Fruit fly (Drosophila melanogaster) whole organism, embryonic: Measurements from ENCODE around the gene spn-B.

Source experiments
- BtbVII ChIP-seq: fragments of 200-800 bp; sonication (Bioruptor generic); optimal IDR thresholded peaks from 3 replicates; lab custom pipeline; 2017; ENCODE audit warnings: missing biosample characterization, mild to moderate bottlenecking, missing genetic modification characterization
- CG11247 ChIP-seq: fragments of 200-800 bp; sonication (Bioruptor generic); IDR thresholded peaks from 2 replicates; pipeline ENCODE4 v1.3.6; 2022; ENCODE audit warnings: missing biosample characterization, missing genetic modification characterization
- CG1647 ChIP-seq: fragments of 200-800 bp; sonication (Bioruptor generic); optimal IDR thresholded peaks from 3 replicates; lab custom pipeline; 2016; ENCODE audit warnings: missing biosample characterization, missing genetic modification characterization
- CG17829 ChIP-seq: fragments of 200-800 bp; optimal IDR thresholded peaks from 2 replicates; lab custom pipeline; 2019; ENCODE audit warnings: missing biosample characterization, mild to moderate bottlenecking, missing genetic modification characterization, moderate library complexity
- CG1832 ChIP-seq: fragments of 200-800 bp; sonication (Bioruptor generic); optimal IDR thresholded peaks from 2 replicates; lab custom pipeline; 2017; ENCODE audit warnings: missing biosample characterization, mild to moderate bottlenecking, missing genetic modification characterization, inconsistent platforms
- CG18599 ChIP-seq: fragments of 200-800 bp; sonication (Bioruptor generic); optimal IDR thresholded peaks from 3 replicates; lab custom pipeline; 2017; ENCODE audit warnings: missing biosample characterization, missing genetic modification characterization, mild to moderate bottlenecking, moderate library complexity, missing genetic modification reagents
- CG32767 ChIP-seq: fragments of 200-800 bp; sonication (Bioruptor generic); IDR thresholded peaks from 2 replicates; pipeline ENCODE4 v1.3.6; 2022; ENCODE audit warnings: missing biosample characterization, missing genetic modification characterization
- CG4328 ChIP-seq: fragments of 200-800 bp; sonication (Bioruptor generic); optimal IDR thresholded peaks from 3 replicates; lab custom pipeline; 2017; ENCODE audit warnings: missing biosample characterization, missing genetic modification reagents, missing genetic modification characterization
- CG7556 ChIP-seq: fragments of 200-800 bp; sonication (Bioruptor generic); optimal IDR thresholded peaks from 2 replicates; lab custom pipeline; 2017; ENCODE audit warnings: missing biosample characterization, mild to moderate bottlenecking, missing genetic modification characterization
- CG7786 ChIP-seq: fragments of 200-800 bp; sonication (Bioruptor generic); optimal IDR thresholded peaks from 2 replicates; lab custom pipeline; 2016; ENCODE audit warnings: missing biosample characterization, missing genetic modification characterization
- CG7987 ChIP-seq: fragments of 200-800 bp; sonication (Bioruptor generic); optimal IDR thresholded peaks from 2 replicates; lab custom pipeline; 2018; ENCODE audit warnings: missing biosample characterization, mild to moderate bottlenecking, missing genetic modification characterization, moderate library complexity
- CG8944 ChIP-seq: fragments of 200-800 bp; sonication (Bioruptor generic); optimal IDR thresholded peaks from 3 replicates; lab custom pipeline; 2016; ENCODE audit warnings: missing biosample characterization, missing genetic modification characterization
- Camta ChIP-seq: fragments of 200-800 bp; sonication (Bioruptor generic); optimal IDR thresholded peaks from 2 replicates; lab custom pipeline; 2016; ENCODE audit warnings: missing biosample characterization, missing genetic modification characterization
- Chrac-16 ChIP-seq: fragments of 200-800 bp; sonication (Bioruptor generic); optimal IDR thresholded peaks from 3 replicates; lab custom pipeline; 2016; ENCODE audit warnings: missing biosample characterization, missing genetic modification characterization
- Gug ChIP-seq: fragments of 200-800 bp; sonication (Bioruptor generic); IDR thresholded peaks from 4 replicates; pipeline ENCODE4 v1.3.6; 2022; ENCODE audit warnings: missing biosample characterization, missing genetic modification characterization
- HLH54F ChIP-seq: fragments of 200-800 bp; sonication (Bioruptor generic); optimal IDR thresholded peaks from 3 replicates; lab custom pipeline; 2016; ENCODE audit warnings: missing biosample characterization, missing genetic modification characterization
- Hr78 ChIP-seq, 2 experiments: fragments of 200-800 bp in 1 of 2; fragments of >200 bp in 1 of 2; sonication (Bioruptor generic) in 1 of 2; optimal IDR thresholded peaks; 2 replicates each; lab custom pipeline; 2017 to 2019; ENCODE audit warnings: missing biosample characterization in 2 of 2, missing genetic modification characterization in 2 of 2, mild to moderate bottlenecking in 1 of 2, moderate library complexity in 1 of 2
- MTF-1 ChIP-seq: fragments of 200-800 bp; sonication (Bioruptor generic); optimal IDR thresholded peaks from 2 replicates; lab custom pipeline; 2018; ENCODE audit warnings: missing biosample characterization, mild to moderate bottlenecking, missing genetic modification characterization, borderline replicate concordance
- Optix ChIP-seq: fragments of 200-800 bp; sonication (Bioruptor generic); IDR thresholded peaks from 3 replicates; pipeline ENCODE4 v1.3.6; 2022; ENCODE audit warnings: missing biosample characterization, missing genetic modification characterization
- Rfx ChIP-seq: fragments of 200-800 bp; sonication (Bioruptor generic); IDR thresholded peaks from 2 replicates; pipeline ENCODE4 v1.3.6; 2022; ENCODE audit warnings: missing biosample characterization, missing genetic modification characterization
- Rx ChIP-seq: fragments of 200-800 bp; sonication (Bioruptor generic); IDR thresholded peaks from 2 replicates; pipeline ENCODE4 v1.3.6; 2022; ENCODE audit warnings: missing biosample characterization, missing genetic modification characterization
- Sin3A ChIP-seq: fragments of >200 bp; optimal IDR thresholded peaks from 2 replicates; lab custom pipeline; 2018
- Six4 ChIP-seq: fragments of 200-800 bp; sonication (Bioruptor generic); optimal IDR thresholded peaks from 2 replicates; lab custom pipeline; 2016; ENCODE audit warnings: missing biosample characterization, missing genetic modification characterization
- aop ChIP-seq: fragments of 200-800 bp; sonication (Bioruptor generic); IDR thresholded peaks from 2 replicates; pipeline ENCODE4 v1.3.6; 2022; ENCODE audit warnings: missing biosample characterization, missing genetic modification characterization
- bcd ChIP-seq: fragments of 200-800 bp; sonication (Bioruptor generic); optimal IDR thresholded peaks from 2 replicates; lab custom pipeline; 2017; ENCODE audit warnings: missing biosample characterization, mild to moderate bottlenecking, missing genetic modification characterization
- cas ChIP-seq: fragments of 200-800 bp; sonication (Bioruptor generic); IDR thresholded peaks from 2 replicates; pipeline ENCODE4 v1.3.6; 2022; ENCODE audit warnings: missing biosample characterization, missing genetic modification characterization
- cato ChIP-seq: fragments of 200-800 bp; sonication (Bioruptor generic); optimal IDR thresholded peaks from 2 replicates; lab custom pipeline; 2016; ENCODE audit warnings: missing biosample characterization, missing genetic modification characterization, borderline replicate concordance
- chif ChIP-seq, 2 experiments: fragments of 200-800 bp; sonication (Bioruptor generic); optimal IDR thresholded peaks; 3 replicates each; lab custom pipeline; 2016; ENCODE audit warnings: missing biosample characterization in 2 of 2, missing genetic modification characterization in 2 of 2
- chm ChIP-seq: fragments of 200-800 bp; sonication (Bioruptor generic); IDR thresholded peaks from 2 replicates; pipeline ENCODE4 v1.3.6; 2022; ENCODE audit warnings: missing biosample characterization, missing genetic modification characterization
- crp ChIP-seq, 2 experiments: fragments of 200-800 bp; sonication (Bioruptor generic); optimal IDR thresholded peaks; 2 replicates in 1 of 2; 3 replicates in 1 of 2; lab custom pipeline; 2017; ENCODE audit warnings: missing biosample characterization in 2 of 2, missing genetic modification characterization in 2 of 2, mild to moderate bottlenecking in 1 of 2, moderate library complexity in 1 of 2
- danr ChIP-seq: fragments of 200-800 bp; sonication (Bioruptor generic); IDR thresholded peaks from 2 replicates; pipeline ENCODE4 v1.3.6; 2022; ENCODE audit warnings: missing biosample characterization, missing genetic modification characterization
- eyg ChIP-seq: fragments of 200-800 bp; sonication (Bioruptor generic); optimal IDR thresholded peaks from 3 replicates; lab custom pipeline; 2016; ENCODE audit warnings: missing biosample characterization, missing genetic modification characterization
- fd64A ChIP-seq: fragments of 200-800 bp; sonication (Bioruptor generic); optimal IDR thresholded peaks from 3 replicates; lab custom pipeline; 2018; ENCODE audit warnings: missing biosample characterization, mild to moderate bottlenecking, missing genetic modification characterization
- hbn ChIP-seq: fragments of 200-800 bp; sonication (Bioruptor generic); IDR thresholded peaks from 2 replicates; pipeline ENCODE4 v1.3.6; 2022; ENCODE audit warnings: missing biosample characterization, missing genetic modification characterization; ENCODE audit not compliant: partially characterized antibody
- knrl ChIP-seq: fragments of 200-800 bp; sonication (Bioruptor generic); IDR thresholded peaks from 3 replicates; pipeline ENCODE4 v1.3.6; 2022; ENCODE audit warnings: missing biosample characterization, missing genetic modification characterization; ENCODE audit not compliant: partially characterized antibody
- lab ChIP-seq: fragments of 200-800 bp; sonication (Bioruptor generic); optimal IDR thresholded peaks from 3 replicates; lab custom pipeline; 2017; ENCODE audit warnings: missing biosample characterization, missing genetic modification characterization, mild to moderate bottlenecking, moderate library complexity, missing genetic modification reagents
- maf-S ChIP-seq: fragments of 200-800 bp; sonication (Bioruptor generic); optimal IDR thresholded peaks from 2 replicates; lab custom pipeline; 2016; ENCODE audit warnings: missing biosample characterization, missing genetic modification characterization
- pfk ChIP-seq: fragments of 200-800 bp; sonication (Bioruptor generic); optimal IDR thresholded peaks from 2 replicates; lab custom pipeline; 2018; ENCODE audit warnings: missing biosample characterization, mild to moderate bottlenecking, missing genetic modification characterization, moderate library complexity
- pita ChIP-seq: fragments of 200-800 bp; sonication (Bioruptor generic); optimal IDR thresholded peaks from 2 replicates; lab custom pipeline; 2017; ENCODE audit warnings: missing biosample characterization, mild to moderate bottlenecking, missing genetic modification characterization
- psq ChIP-seq: fragments of 200-800 bp; sonication (Bioruptor generic); optimal IDR thresholded peaks from 2 replicates; lab custom pipeline; 2017; ENCODE audit warnings: missing biosample characterization, missing genetic modification characterization
- repo ChIP-seq: fragments of 200-800 bp; sonication (Bioruptor generic); optimal IDR thresholded peaks from 2 replicates; lab custom pipeline; 2016; ENCODE audit warnings: missing biosample characterization, missing genetic modification characterization
- sc ChIP-seq, 3 experiments: fragments of >200 bp in 2 of 3; fragments of 200-800 bp in 1 of 3; sonication (Bioruptor generic) in 1 of 3; optimal IDR thresholded peaks; 2 replicates in 2 of 3; 3 replicates in 1 of 3; lab custom pipeline; 2017; ENCODE audit warnings: mild to moderate bottlenecking in 1 of 3, missing biosample characterization in 1 of 3, missing genetic modification characterization in 1 of 3, missing genetic modification reagents in 1 of 3
- sim ChIP-seq: fragments of 200-800 bp; sonication (Bioruptor generic); IDR thresholded peaks from 2 replicates; pipeline ENCODE4 v1.3.6; 2022; ENCODE audit warnings: missing biosample characterization, missing genetic modification characterization
- sima ChIP-seq: fragments of 200-800 bp; sonication (Bioruptor generic); optimal IDR thresholded peaks from 2 replicates; lab custom pipeline; 2016; ENCODE audit warnings: missing biosample characterization, missing genetic modification characterization
- trem ChIP-seq: fragments of 200-800 bp; optimal IDR thresholded peaks from 3 replicates; lab custom pipeline; 2019; ENCODE audit warnings: missing biosample characterization, mild to moderate bottlenecking, missing genetic modification characterization, moderate library complexity
- tup ChIP-seq: fragments of 200-800 bp; sonication (Bioruptor generic); optimal IDR thresholded peaks from 2 replicates; lab custom pipeline; 2016; ENCODE audit warnings: missing biosample characterization, mild to moderate bottlenecking, missing genetic modification characterization, moderate library complexity
- usp ChIP-seq: fragments of >200 bp; optimal IDR thresholded peaks from 2 replicates; lab custom pipeline; 2017; ENCODE audit warnings: missing biosample characterization, missing genetic modification characterization
- vnd ChIP-seq: fragments of 200-800 bp; sonication (Bioruptor generic); IDR thresholded peaks from 3 replicates; pipeline ENCODE4 v1.3.6; 2022; ENCODE audit warnings: missing biosample characterization, missing genetic modification characterization; ENCODE audit not compliant: partially characterized antibody
- wek ChIP-seq: fragments of 200-800 bp; sonication (Bioruptor generic); optimal IDR thresholded peaks from 3 replicates; lab custom pipeline; 2018; ENCODE audit warnings: missing biosample characterization, mild to moderate bottlenecking, missing genetic modification characterization, moderate library complexity

The spn-B gene

DNA sequence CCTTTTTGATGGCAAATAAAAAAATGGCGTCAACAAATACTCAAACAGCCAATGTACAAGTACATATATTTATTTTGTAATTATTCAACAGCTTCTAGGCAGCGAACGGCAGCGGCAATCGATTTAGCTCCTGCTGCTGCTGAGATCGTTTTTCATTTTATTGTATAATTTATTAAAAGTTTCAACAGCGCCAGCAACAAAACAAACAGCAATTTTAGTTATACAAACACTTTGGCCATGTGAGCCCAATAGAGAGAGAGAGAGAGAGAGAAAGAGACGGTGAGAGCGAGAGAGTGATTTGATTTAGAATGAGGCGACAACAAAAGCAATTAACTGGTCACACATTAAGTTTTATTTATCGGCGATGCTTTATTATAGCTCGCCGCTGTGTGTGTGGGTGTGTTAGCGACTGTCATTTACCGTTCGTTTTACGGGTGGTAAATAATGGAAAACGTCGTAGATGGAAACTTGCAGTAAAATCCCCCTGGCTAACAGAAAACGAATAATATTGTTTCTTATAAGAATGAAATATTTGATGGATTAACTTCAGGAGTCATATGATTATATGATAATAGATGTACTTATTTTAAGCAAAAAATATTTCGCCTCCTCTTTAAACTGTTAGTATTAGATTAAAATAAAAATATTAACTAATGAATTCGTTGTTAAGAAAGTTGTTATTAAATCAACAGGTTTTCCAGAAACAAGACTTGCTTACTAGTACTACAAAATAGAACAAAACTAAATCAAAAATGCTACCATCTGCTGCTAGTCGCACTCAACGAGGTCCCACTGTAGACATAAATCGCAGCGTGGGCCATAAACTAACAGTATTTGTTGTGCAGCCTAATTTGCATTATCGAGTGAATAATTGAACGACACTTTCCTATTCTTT lies 42.5 kb upstream of the spn-B start (continued):
- TF ChIP-seq Sin3A (no peak), sima (GFP tag; lab: Kevin White, UChicago) (no peak), Chrac-16 (no peak), danr (GFP tag; lab: Robert Waterston, UW) (no peak), crp (GFP tag; optimal IDR thresholded peaks at IDR 0.05; lab: Kevin White, UChicago) (no peak), aop (GFP tag; lab: Robert Waterston, UW) (no peak), usp (no peak), trem (no peak), repo (GFP tag; lab: Kevin White, UChicago) (no peak), hbn (no peak), tup (GFP tag; lab: Kevin White, UChicago) (peak; percentile 12), lab (peak; percentile 42), BtbVII (GFP tag; lab: Kevin White, UChicago) (peak; percentile 58), CG11247 (GFP tag; lab: Robert Waterston, UW) (no peak), Hr78 (GFP tag; optimal IDR thresholded peaks at IDR 0.05; lab: Kevin White, UChicago) (no peak), sc (optimal IDR thresholded peaks at IDR 0.05; lab: Kevin White, UChicago) (no peak), sc (GFP tag; optimal IDR thresholded peaks at IDR 0.05; lab: Kevin White, UChicago) (peak; percentile 19), CG32767 (no peak), maf-S (GFP tag; lab: Kevin White, UChicago) (no peak), Rfx (GFP tag; lab: Robert Waterston, UW) (no peak), CG4328 (no peak), MTF-1 (GFP tag; lab: Kevin White, UChicago) (no peak), Six4 (GFP tag; lab: Kevin White, UChicago) (no peak), pita (no peak), vnd (GFP tag; lab: Robert Waterston, UW) (no peak), wek (no peak), CG8944 (GFP tag; lab: Kevin White, UChicago) (no peak), chm (GFP tag; lab: Robert Waterston, UW) (no peak), Gug (GFP tag; lab: Robert Waterston, UW) (peak; percentile 36; the same call in 1 of the 4 replicates), psq (GFP tag; lab: Kevin White, UChicago) (no peak), chif (GFP tag; optimal IDR thresholded peaks at IDR 0.05; lab: Kevin White, UChicago) (no peak), CG7987 (GFP tag; lab: Kevin White, UChicago) (peak; percentile 14), eyg (GFP tag; lab: Kevin White, UChicago) (no peak), CG1832 (GFP tag; lab: Kevin White, UChicago) (peak; percentile 0), Camta (GFP tag; lab: Kevin White, UChicago) (no peak), CG7786 (no peak), CG7556 (GFP tag; lab: Kevin White, UChicago) (no peak), bcd (GFP tag; lab: Kevin White, UChicago) (peak; percentile 18), CG1647 (GFP tag; lab: Kevin White, UChicago) (no peak), fd64A (GFP tag; lab: Kevin White, UChicago) (no peak), cas (GFP tag; lab: Robert Waterston, UW) (no peak), Optix (GFP tag; lab: Robert Waterston, UW) (no peak), CG18599 (GFP tag; lab: Kevin White, UChicago) (no peak), sim (GFP tag; lab: Robert Waterston, UW) (no peak), CG17829 (tag; lab: Kevin White, UChicago) (no peak), Rx (GFP tag; lab: Robert Waterston, UW) (no peak), HLH54F (GFP tag; lab: Kevin White, UChicago) (no peak), cato (GFP tag; lab: Kevin White, UChicago) (no peak), pfk (GFP tag; lab: Kevin White, UChicago) (no peak), knrl (no peak)
